Worm (Caenorhabditis elegans) whole organism, L3 larva: Measurements from ENCODE around the gene dcr-1.

Source experiments
- aly-2 ChIP-seq: fragments of 150-350 bp; optimal IDR thresholded peaks from 2 replicates; lab custom pipeline; 2014; ENCODE audit warnings: missing biosample characterization, missing genetic modification characterization
- ceh-82 ChIP-seq: fragments of 150-350 bp; optimal IDR thresholded peaks from 2 replicates; lab custom pipeline; 2014; ENCODE audit warnings: missing biosample characterization, missing genetic modification characterization
- egl-27 ChIP-seq: sonication (generic microtip); optimal IDR thresholded peaks from 4 replicates; lab custom pipeline; 2017; ENCODE audit warnings: missing biosample characterization, missing genetic modification reagents, missing genetic modification characterization
- fos-1 ChIP-seq: fragments of 150-350 bp; optimal IDR thresholded peaks from 2 replicates; lab custom pipeline; 2014; ENCODE audit warnings: missing biosample characterization, missing genetic modification characterization
- jun-1 ChIP-seq: fragments of 150-350 bp; optimal IDR thresholded peaks from 2 replicates; lab custom pipeline; 2014; ENCODE audit warnings: missing biosample characterization, missing genetic modification reagents, missing genetic modification characterization
- nhr-237 ChIP-seq: fragments of 150-350 bp; optimal IDR thresholded peaks from 2 replicates; lab custom pipeline; 2014; ENCODE audit warnings: missing biosample characterization, missing genetic modification characterization
- nhr-25 ChIP-seq: sonication (generic microtip); optimal IDR thresholded peaks from 2 replicates; lab custom pipeline; 2017; ENCODE audit warnings: missing biosample characterization, missing genetic modification characterization
- nhr-28 ChIP-seq: fragments of 150-350 bp; optimal IDR thresholded peaks from 2 replicates; lab custom pipeline; 2014; ENCODE audit warnings: missing biosample characterization, missing genetic modification characterization
- pqm-1 ChIP-seq: fragments of 150-350 bp; optimal IDR thresholded peaks from 2 replicates; lab custom pipeline; 2017; ENCODE audit warnings: missing biosample characterization, missing genetic modification characterization, inconsistent platforms
- sea-2 ChIP-seq: fragments of 150-350 bp; sonication (generic microtip); optimal IDR thresholded peaks from 4 replicates; lab custom pipeline; 2014; ENCODE audit warnings: missing biosample characterization, missing genetic modification reagents, missing genetic modification characterization
- skn-1 ChIP-seq: fragments of 150-350 bp; optimal IDR thresholded peaks from 2 replicates; lab custom pipeline; 2014; ENCODE audit warnings: missing biosample characterization, missing genetic modification characterization

dcr-1 gene

ce11 chrIII:8027942-8028341, 52.1 kb downstream of the dcr-1 start, which contains the start of gene mdt-30:
Gene mdt-30, minus strand, starts transcription at chrIII:8028042.
- TF ChIP-seq pqm-1 (no peak), skn-1 (tag; lab: Kevin White, UChicago) (no peak), sea-2 (no peak), nhr-237 (no peak)
- TF ChIP-seq, all 47 proteins: peak for 0

DNA sequence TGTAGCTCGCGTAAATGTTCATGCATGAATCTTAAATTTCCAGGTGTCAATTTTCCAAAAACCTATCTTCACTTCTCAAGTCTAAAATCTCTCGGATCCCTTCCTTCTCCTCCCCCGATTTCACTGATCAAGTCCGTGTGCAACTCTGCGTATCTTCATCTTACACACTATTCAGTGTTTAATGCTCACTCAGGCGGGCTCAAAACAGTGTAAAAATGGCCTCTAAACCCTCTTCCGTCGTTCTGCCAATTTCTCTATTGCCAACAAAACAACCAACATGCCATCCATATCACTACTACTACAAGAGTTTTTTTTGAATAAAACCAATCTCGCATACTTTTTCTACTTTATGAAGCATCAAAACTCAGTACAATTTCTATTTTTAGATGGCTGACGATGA, 58.0 kb downstream of the dcr-1 start, which contains the start of gene F44B9.2:
Gene F44B9.2, plus strand, starts transcription at position 387 of the 400 bp plus-strand sequence.
- TF ChIP-seq jun-1 (tag; lab: Kevin White, UChicago) = no peak
- TF ChIP-seq fos-1 (tag; lab: Kevin White, UChicago) = no peak
- no peak for TF ChIP-seq nhr-25 (tag; lab: Kevin White, UChicago)
- TF ChIP-seq ceh-82 (tag; lab: Kevin White, UChicago) = no peak
- no peak for TF ChIP-seq aly-2
- TF ChIP-seq egl-27 (tag; lab: Kevin White, UChicago) = no peak
- no peak for TF ChIP-seq nhr-28 (tag; lab: Kevin White, UChicago)
